Worm (Caenorhabditis elegans) whole organism, L3 larva: Measurements from ENCODE around the gene T07E3.2.
A peak's percentile ranks its signal among the peaks of the same experiment; 100 is the strongest.

Experiments
- R02D3.7 ChIP-seq: fragments of 150-350 bp; optimal IDR thresholded peaks from 2 replicates; lab custom pipeline; 2014; ENCODE audit warnings: missing biosample characterization, missing genetic modification characterization
- aly-2 ChIP-seq: fragments of 150-350 bp; optimal IDR thresholded peaks from 2 replicates; lab custom pipeline; 2014; ENCODE audit warnings: missing biosample characterization, missing genetic modification characterization
- ama-1 ChIP-seq: fragments of 150-350 bp; optimal IDR thresholded peaks from 2 replicates; lab custom pipeline; 2018
- ceh-16 ChIP-seq: sonication (generic microtip); optimal IDR thresholded peaks from 2 replicates; lab custom pipeline; 2017; ENCODE audit warnings: missing biosample characterization, missing genetic modification characterization
- ceh-28 ChIP-seq: fragments of 150-350 bp; optimal IDR thresholded peaks from 2 replicates; lab custom pipeline; 2014; ENCODE audit warnings: missing biosample characterization, missing genetic modification reagents, missing genetic modification characterization
- ceh-82 ChIP-seq: fragments of 150-350 bp; optimal IDR thresholded peaks from 2 replicates; lab custom pipeline; 2014; ENCODE audit warnings: missing biosample characterization, missing genetic modification characterization
- ceh-9 ChIP-seq: sonication (generic microtip); optimal IDR thresholded peaks from 2 replicates; lab custom pipeline; 2018; ENCODE audit warnings: missing biosample characterization, missing genetic modification characterization
- daf-12 ChIP-seq: fragments of 150-350 bp; optimal IDR thresholded peaks from 2 replicates; lab custom pipeline; 2014; ENCODE audit warnings: missing biosample characterization, missing genetic modification reagents, missing genetic modification characterization
- egl-27 ChIP-seq: sonication (generic microtip); optimal IDR thresholded peaks from 4 replicates; lab custom pipeline; 2017; ENCODE audit warnings: missing biosample characterization, missing genetic modification reagents, missing genetic modification characterization
- egl-5 ChIP-seq: fragments of 150-350 bp; optimal IDR thresholded peaks from 2 replicates; lab custom pipeline; 2017; ENCODE audit warnings: missing biosample characterization, missing genetic modification reagents, missing genetic modification characterization, inconsistent platforms
- elt-1 ChIP-seq: fragments of 150-350 bp; optimal IDR thresholded peaks from 2 replicates; lab custom pipeline; 2014; ENCODE audit warnings: missing biosample characterization, missing genetic modification characterization
- elt-2 ChIP-seq: sonication (generic microtip); optimal IDR thresholded peaks from 2 replicates; lab custom pipeline; 2016; ENCODE audit warnings: missing genetic modification reagents, mild to moderate bottlenecking, missing genetic modification characterization, missing compliant biosample characterization
- elt-3 ChIP-seq, 3 experiments: fragments of 150-350 bp in 1 of 3; sonication (generic microtip) in 2 of 3; optimal IDR thresholded peaks; 2 replicates in 2 of 3; 4 replicates in 1 of 3; lab custom pipeline; 2014 to 2017; ENCODE audit warnings: missing biosample characterization in 3 of 3, missing genetic modification characterization in 3 of 3
- eor-1 ChIP-seq, 2 experiments: fragments of 150-350 bp; optimal IDR thresholded peaks; 2 replicates each; lab custom pipeline; 2014 to 2018; ENCODE audit warnings: missing biosample characterization in 2 of 2, missing genetic modification characterization in 2 of 2
- fkh-2 ChIP-seq: fragments of 150-350 bp; optimal IDR thresholded peaks from 2 replicates; lab custom pipeline; 2014; ENCODE audit warnings: missing biosample characterization, missing genetic modification reagents, missing genetic modification characterization
- fos-1 ChIP-seq: fragments of 150-350 bp; optimal IDR thresholded peaks from 2 replicates; lab custom pipeline; 2014; ENCODE audit warnings: missing biosample characterization, missing genetic modification characterization
- hmg-11 ChIP-seq: sonication (generic microtip); optimal IDR thresholded peaks from 2 replicates; lab custom pipeline; 2016; ENCODE audit warnings: missing genetic modification characterization, missing compliant biosample characterization
- jun-1 ChIP-seq: fragments of 150-350 bp; optimal IDR thresholded peaks from 2 replicates; lab custom pipeline; 2014; ENCODE audit warnings: missing biosample characterization, missing genetic modification reagents, missing genetic modification characterization
- lin-15B ChIP-seq: fragments of 150-350 bp; optimal IDR thresholded peaks from 2 replicates; lab custom pipeline; 2014; ENCODE audit warnings: missing biosample characterization, missing genetic modification characterization
- lin-39 ChIP-seq: fragments of 150-350 bp; optimal IDR thresholded peaks from 2 replicates; lab custom pipeline; 2018; ENCODE audit warnings: missing biosample characterization, missing genetic modification reagents, missing genetic modification characterization
- lsy-12 ChIP-seq: sonication (generic microtip); optimal IDR thresholded peaks from 2 replicates; lab custom pipeline; 2016; ENCODE audit warnings: mild to moderate bottlenecking, missing genetic modification characterization, missing compliant biosample characterization
- mdl-1 ChIP-seq: fragments of 150-350 bp; optimal IDR thresholded peaks from 2 replicates; lab custom pipeline; 2014; ENCODE audit warnings: missing biosample characterization, missing genetic modification characterization
- mml-1 ChIP-seq: fragments of 150-350 bp; sonication (generic microtip); optimal IDR thresholded peaks from 3 replicates; lab custom pipeline; 2014; ENCODE audit warnings: missing biosample characterization, missing genetic modification characterization
- nfya-1 ChIP-seq: sonication (generic microtip); optimal IDR thresholded peaks from 2 replicates; lab custom pipeline; 2017; ENCODE audit warnings: missing genetic modification characterization, mild to moderate bottlenecking, missing compliant biosample characterization, antibody characterized with exemption, moderate library complexity; ENCODE audit not compliant: insufficient read depth
- nhr-23 ChIP-seq: fragments of 150-350 bp; optimal IDR thresholded peaks from 2 replicates; lab custom pipeline; 2014; ENCODE audit warnings: missing biosample characterization, missing genetic modification reagents, missing genetic modification characterization
- nhr-25 ChIP-seq: sonication (generic microtip); optimal IDR thresholded peaks from 2 replicates; lab custom pipeline; 2017; ENCODE audit warnings: missing biosample characterization, missing genetic modification characterization
- nhr-43 ChIP-seq: sonication (generic microtip); optimal IDR thresholded peaks from 2 replicates; lab custom pipeline; 2016; ENCODE audit warnings: mild to moderate bottlenecking, missing genetic modification characterization, missing compliant biosample characterization; ENCODE audit not compliant: poor library complexity, severe bottlenecking
- nhr-67 ChIP-seq: fragments of 150-350 bp; optimal IDR thresholded peaks from 2 replicates; lab custom pipeline; 2014; ENCODE audit warnings: missing biosample characterization, missing genetic modification characterization
- nhr-76 ChIP-seq: fragments of 150-350 bp; sonication (generic microtip); optimal IDR thresholded peaks from 5 replicates; lab custom pipeline; 2014; ENCODE audit warnings: missing biosample characterization, missing genetic modification characterization
- nhr-77 ChIP-seq: fragments of 150-350 bp; optimal IDR thresholded peaks from 2 replicates; lab custom pipeline; 2014; ENCODE audit warnings: missing biosample characterization, missing genetic modification characterization
- pha-4 ChIP-seq: fragments of 150-350 bp; optimal IDR thresholded peaks from 2 replicates; lab custom pipeline; 2014; ENCODE audit warnings: missing biosample characterization, missing genetic modification reagents, missing genetic modification characterization
- pqm-1 ChIP-seq: fragments of 150-350 bp; optimal IDR thresholded peaks from 2 replicates; lab custom pipeline; 2017; ENCODE audit warnings: missing biosample characterization, missing genetic modification characterization, inconsistent platforms
- skn-1 ChIP-seq: fragments of 150-350 bp; optimal IDR thresholded peaks from 2 replicates; lab custom pipeline; 2014; ENCODE audit warnings: missing biosample characterization, missing genetic modification characterization
- snpc-4 ChIP-seq: fragments of 150-350 bp; optimal IDR thresholded peaks from 2 replicates; lab custom pipeline; 2014; ENCODE audit warnings: missing biosample characterization, missing genetic modification characterization
- tbx-2 ChIP-seq: sonication (generic microtip); optimal IDR thresholded peaks from 2 replicates; lab custom pipeline; 2016; ENCODE audit warnings: mild to moderate bottlenecking, missing genetic modification characterization, missing compliant biosample characterization
- unc-62 ChIP-seq: fragments of 150-350 bp; sonication (generic microtip); optimal IDR thresholded peaks from 4 replicates; lab custom pipeline; 2014; ENCODE audit warnings: missing biosample characterization, missing genetic modification reagents, missing genetic modification characterization
- zag-1 ChIP-seq: fragments of 150-350 bp; optimal IDR thresholded peaks from 2 replicates; lab custom pipeline; 2014; ENCODE audit warnings: missing biosample characterization, missing genetic modification characterization
- ztf-11 ChIP-seq: fragments of 150-350 bp; optimal IDR thresholded peaks from 2 replicates; lab custom pipeline; 2014; ENCODE audit warnings: missing biosample characterization, missing genetic modification characterization
- ztf-4 ChIP-seq: fragments of 150-350 bp; optimal IDR thresholded peaks from 2 replicates; lab custom pipeline; 2014; ENCODE audit warnings: missing biosample characterization, missing genetic modification characterization

Gene T07E3.2

ce11 chrIII:6888999-6889824, 17.3 kb upstream of the T07E3.2 start, which contains the start of the genes brd-1 and K04C2.2:
Gene brd-1, minus strand, starts transcription at chrIII:6889504.
Gene K04C2.2, plus strand, starts transcription at chrIII:6889774.
- TF ChIP-seq elt-2 (tag; lab: Kevin White, UChicago), result no peak
- TF ChIP-seq nhr-67, result no peak
- peak; percentile 18 for TF ChIP-seq nfya-1 (tag; lab: Kevin White, UChicago)
- TF ChIP-seq pha-4 (tag; lab: Kevin White, UChicago), result peak; percentile 35
- TF ChIP-seq hmg-11 (tag; lab: Kevin White, UChicago), result peak; percentile 21
- TF ChIP-seq jun-1 (tag; lab: Kevin White, UChicago), result no peak
- TF ChIP-seq nhr-23 (tag; lab: Kevin White, UChicago), result peak; percentile 11
- TF ChIP-seq, all 47 proteins: peak for 4

DNA sequence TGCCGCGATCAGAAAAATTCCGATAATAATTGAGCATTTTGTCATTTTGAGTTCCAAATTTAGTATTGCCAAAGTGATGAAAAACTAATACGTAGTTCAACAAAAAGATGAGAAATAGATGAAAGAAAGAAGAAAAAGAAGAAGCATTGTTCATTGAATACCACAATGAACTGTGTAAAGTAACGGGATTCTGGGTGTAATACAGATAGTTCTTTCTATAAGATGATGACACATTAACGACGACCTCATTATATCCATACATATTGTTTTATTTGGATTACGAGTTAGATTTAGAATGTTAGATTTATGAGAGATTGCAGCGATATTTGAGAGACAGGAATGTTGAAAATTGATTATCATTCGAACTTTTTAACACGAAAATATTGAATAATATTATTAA, 14.9 kb upstream of the T07E3.2 start, which contains the start of gene K04C2.5:
TSS of gene K04C2.5 (minus strand) at position 101 of the 400 bp plus-strand sequence.
- no peak for TF ChIP-seq nhr-67
- no peak for TF ChIP-seq elt-2 (tag; lab: Kevin White, UChicago)

- TF ChIP-seq nfya-1 (tag; lab: Kevin White, UChicago) (peak; percentile 71), pqm-1 (tag; lab: Kevin White, UChicago) (peak; percentile 79), mdl-1 (tag; lab: Kevin White, UChicago) (no peak), hmg-11 (tag; lab: Kevin White, UChicago) (no peak), elt-2 (tag; lab: Kevin White, UChicago) (peak; percentile 83), unc-62 (GFP tag; lab: Kevin White, UChicago) (peak; percentile 19), ceh-28 (tag; lab: Kevin White, UChicago) (peak; percentile 53), nhr-23 (tag; lab: Kevin White, UChicago) (peak; percentile 84), ztf-4 (tag; lab: Kevin White, UChicago) (no peak), egl-27 (tag; lab: Kevin White, UChicago) (peak; percentile 56), ama-1 (lab: Kevin White, UChicago) (peak; percentile 31), nhr-77 (no peak), R02D3.7 (tag; lab: Kevin White, UChicago) (peak; percentile 57), mml-1 (tag; lab: Kevin White, UChicago) (peak; percentile 28), lin-15B (tag; lab: Kevin White, UChicago) (peak; percentile 30), nhr-25 (peak; percentile 13), nhr-76 (tag; lab: Kevin White, UChicago) (peak; percentile 19), elt-3 (tag; optimal IDR thresholded peaks at IDR 0.05; lab: Kevin White, UChicago) (peak; percentile 41 to 84 (median 77)), nhr-43 (tag; lab: Kevin White, UChicago) (peak; percentile 64)
Measured at ce11 chrIII:6895166-6895565, 11.3 kb upstream of the T07E3.2 start.

DNA sequence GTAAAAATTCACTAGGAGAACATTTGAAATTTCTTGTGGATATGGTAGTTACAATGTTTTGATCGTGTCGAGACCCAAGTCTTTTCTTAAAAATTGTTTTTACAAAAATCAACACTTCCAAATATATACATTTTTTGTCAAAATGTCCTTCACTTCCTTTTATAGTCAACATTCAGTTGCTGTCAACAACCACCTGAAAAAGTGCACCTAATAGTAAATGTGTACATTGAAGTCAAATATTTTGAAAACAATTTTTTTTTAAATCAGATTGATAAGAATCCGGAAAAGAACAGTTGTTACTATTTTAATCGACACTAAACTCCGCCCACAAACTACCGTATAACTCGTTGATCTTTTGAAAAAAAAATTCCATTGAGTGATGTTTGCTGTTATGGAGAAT, 10.8 kb upstream of the T07E3.2 start:
- TF ChIP-seq pha-4 (tag; lab: Kevin White, UChicago), result peak; percentile 18
- TF ChIP-seq ztf-11 (tag; lab: Kevin White, UChicago), result no peak
- no peak for TF ChIP-seq egl-27 (tag; lab: Kevin White, UChicago)
- TF ChIP-seq, all 47 proteins: peak for 1

ce11 chrIII:6897587-6898064, 8.9 kb upstream of the T07E3.2 start, which contains the start of gene T07E3.4:
Gene T07E3.4, plus strand, starts transcription at chrIII:6898014.
- TF ChIP-seq jun-1 (tag; lab: Kevin White, UChicago) (peak; percentile 63), zag-1 (tag; lab: Kevin White, UChicago) (no peak), ztf-11 (tag; lab: Kevin White, UChicago) (no peak), nhr-76 (tag; lab: Kevin White, UChicago) (no peak), ztf-4 (tag; lab: Kevin White, UChicago) (no peak), snpc-4 (tag; lab: Kevin White, UChicago) (no peak), lin-39 (tag; lab: Kevin White, UChicago) (peak; percentile 78), ceh-16 (tag; lab: Kevin White, UChicago) (no peak), hmg-11 (tag; lab: Kevin White, UChicago) (peak; percentile 77), R02D3.7 (tag; lab: Kevin White, UChicago) (no peak), elt-3 (tag; optimal IDR thresholded peaks at IDR 0.05; lab: Kevin White, UChicago) (no peak), eor-1 (tag; optimal IDR thresholded peaks at IDR 0.05; lab: Kevin White, UChicago) (no peak), ceh-9 (tag; lab: Kevin White, UChicago) (no peak), tbx-2 (tag; lab: Kevin White, UChicago) (peak; percentile 25), aly-2 (no peak), egl-5 (no peak), nfya-1 (tag; lab: Kevin White, UChicago) (peak; percentile 88), pha-4 (tag; lab: Kevin White, UChicago) (peak; percentile 44), lsy-12 (tag; lab: Kevin White, UChicago) (no peak), daf-12 (tag; lab: Kevin White, UChicago) (no peak), ceh-82 (no peak), fos-1 (tag; lab: Kevin White, UChicago) (peak; percentile 34), skn-1 (tag; lab: Kevin White, UChicago) (no peak), nhr-23 (tag; lab: Kevin White, UChicago) (peak; percentile 90), fkh-2 (tag; lab: Kevin White, UChicago) (no peak), egl-27 (tag; lab: Kevin White, UChicago) (peak; percentile 24), elt-1 (tag; lab: Kevin White, UChicago) (no peak), nhr-67 (no peak), pqm-1 (tag; lab: Kevin White, UChicago) (peak; percentile 65), elt-2 (tag; lab: Kevin White, UChicago) (peak; percentile 54), ama-1 (lab: Kevin White, UChicago) (no peak)
